Fruit fly (Drosophila melanogaster): ENCODE results near the gene CG5614.
A peak's percentile ranks its signal among the peaks of the same experiment; 100 is the strongest.

Gene CG5614

dm6 chr3R:15810369-15810768, 30.8 kb downstream of the CG5614 start (continued):
- no peak for TF ChIP-seq CG12236 (GFP tag; optimal IDR thresholded peaks at IDR 0.05)
- no peak for TF ChIP-seq lilli (GFP tag; optimal IDR thresholded peaks at IDR 0.05)
- no peak for TF ChIP-seq kah (GFP tag; optimal IDR thresholded peaks at IDR 0.05)
- peak; percentile 44 for TF ChIP-seq D (optimal IDR thresholded peaks at IDR 0.05)
- no peak for TF ChIP-seq D (GFP tag; optimal IDR thresholded peaks at IDR 0.05)
- TF ChIP-seq CG15073 (GFP tag; optimal IDR thresholded peaks at IDR 0.05), result no peak
- TF ChIP-seq CG14710 (tag; optimal IDR thresholded peaks at IDR 0.05), result no peak
- TF ChIP-seq fu2 (GFP tag; optimal IDR thresholded peaks at IDR 0.05), result no peak
- no peak for TF ChIP-seq Blimp-1 (GFP tag; optimal IDR thresholded peaks at IDR 0.05)
- peak; percentile 97 for TF ChIP-seq Deaf1 (tag; optimal IDR thresholded peaks at IDR 0.05)
- no peak for TF ChIP-seq CG13287 (GFP tag; IDR thresholded peaks at IDR 0.05; ENCODE audit: partially characterized antibody)
- TF ChIP-seq caup (GFP tag; optimal IDR thresholded peaks at IDR 0.05; ENCODE audit: severe bottlenecking), result no peak
- no peak for TF ChIP-seq kni (GFP tag; optimal IDR thresholded peaks at IDR 0.05)
- no peak for TF ChIP-seq Hmr (GFP tag; optimal IDR thresholded peaks at IDR 0.05)
- no peak for TF ChIP-seq tin (GFP tag; optimal IDR thresholded peaks at IDR 0.05)
- TF ChIP-seq Atf3 (GFP tag; optimal IDR thresholded peaks at IDR 0.05), result no peak
- peak; percentile 36 for TF ChIP-seq Sry-β (GFP tag; optimal IDR thresholded peaks at IDR 0.05)
- TF ChIP-seq repo (GFP tag; optimal IDR thresholded peaks at IDR 0.05), result no peak
- TF ChIP-seq danr (GFP tag; IDR thresholded peaks at IDR 0.05), result no peak
- TF ChIP-seq gcm2 (GFP tag; optimal IDR thresholded peaks at IDR 0.05), result no peak
- TF ChIP-seq CG8290 (GFP tag; optimal IDR thresholded peaks at IDR 0.05), result no peak
- TF ChIP-seq CG8290 (tag; optimal IDR thresholded peaks at IDR 0.05), result peak in 1 of 2 experiments; percentile 9
- no peak for TF ChIP-seq CG15514 (GFP tag; optimal IDR thresholded peaks at IDR 0.05)
- TF ChIP-seq ab (GFP tag; optimal IDR thresholded peaks at IDR 0.05), result no peak
- TF ChIP-seq row (GFP tag; IDR thresholded peaks at IDR 0.05), result no peak
- no peak for TF ChIP-seq Meics (GFP tag; optimal IDR thresholded peaks at IDR 0.05)
- no peak for TF ChIP-seq slou (GFP tag; optimal IDR thresholded peaks at IDR 0.05)
- TF ChIP-seq maf-S (GFP tag; optimal IDR thresholded peaks at IDR 0.05), result no peak
- no peak for TF ChIP-seq jigr1 (GFP tag; IDR thresholded peaks at IDR 0.05)

- TF ChIP-seq Dp (GFP tag; optimal IDR thresholded peaks at IDR 0.05) (no peak), Hr3 (GFP tag; optimal IDR thresholded peaks at IDR 0.05) (no peak), Dbx (GFP tag; IDR thresholded peaks at IDR 0.05) (no peak), cato (GFP tag; optimal IDR thresholded peaks at IDR 0.05; ENCODE audit: borderline replicate concordance) (no peak), eyg (GFP tag; optimal IDR thresholded peaks at IDR 0.05) (no peak), rib (GFP tag; IDR thresholded peaks at IDR 0.05) (no peak), da (GFP tag; optimal IDR thresholded peaks at IDR 0.05) (no peak), dm (GFP tag; optimal IDR thresholded peaks at IDR 0.05) (no peak), Nf-YA (GFP tag; IDR thresholded peaks at IDR 0.05) (no peak), kni (GFP tag; optimal IDR thresholded peaks at IDR 0.05) (peak; percentile 49), mirr (GFP tag; optimal IDR thresholded peaks at IDR 0.05) (no peak), CG2202 (tag; optimal IDR thresholded peaks at IDR 0.05) (no peak), sr (GFP tag; IDR thresholded peaks at IDR 0.05) (peak; percentile 71; the same call in 2 of the 3 replicates), nmo (GFP tag; optimal IDR thresholded peaks at IDR 0.05) (no peak), MBD-R2 (GFP tag; IDR thresholded peaks at IDR 0.05) (no peak), zfh2 (GFP tag; optimal IDR thresholded peaks at IDR 0.05) (no peak), CG2120 (GFP tag; optimal IDR thresholded peaks at IDR 0.05) (no peak), Xrp1 (GFP tag; IDR thresholded peaks at IDR 0.05) (no peak), ato (GFP tag; IDR thresholded peaks at IDR 0.05; ENCODE audit: partially characterized antibody) (no peak), scrt (GFP tag; optimal IDR thresholded peaks at IDR 0.05) (no peak), Opbp (GFP tag; IDR thresholded peaks at IDR 0.05; ENCODE audit: partially characterized antibody) (no peak), crol (GFP tag; IDR thresholded peaks at IDR 0.05) (peak; percentile 83)
Observed at dm6 chr3R:15814150-15814549, 34.5 kb downstream of the CG5614 start.

Data from whole organism, embryonic.